Worm (Caenorhabditis elegans): ENCODE results near the gene C49F8.3.

ce11 chrX:13421068-13421467, 33.7 kb upstream of the C49F8.3 start:
- TF ChIP-seq flt-1 (GFP tag; IDR thresholded peaks at IDR 0.05) (no peak), scrt-1 (GFP tag; IDR thresholded peaks at IDR 0.05) (no peak), F13C5.2 (tag; optimal IDR thresholded peaks at IDR 0.05) (no peak), aly-1 (tag; optimal IDR thresholded peaks at IDR 0.05) (no peak), ama-1 (optimal IDR thresholded peaks at IDR 0.05) (no peak), ceh-13 (GFP tag; optimal IDR thresholded peaks at IDR 0.05) (no peak), tra-4 (tag; optimal IDR thresholded peaks at IDR 0.05) (no peak), hmbx-1 (tag; optimal IDR thresholded peaks at IDR 0.05) (no peak), tbx-11 (GFP tag; IDR thresholded peaks at IDR 0.05) (no peak), hnd-1 (tag; optimal IDR thresholded peaks at IDR 0.05) (no peak)

Data from whole organism, early embryonic.